Fruit fly (Drosophila melanogaster) Kc167 (cell line): ENCODE data around the gene Prp3.

ENCODE experiments used
- Myc ChIP-seq: fragments of >200 bp; optimal IDR thresholded peaks from 2 replicates; lab custom pipeline; 2017; ENCODE audit warnings: missing external identifiers
- Sin3A ChIP-seq: fragments of >200 bp; optimal IDR thresholded peaks from 2 replicates; lab custom pipeline; 2018; ENCODE audit warnings: missing external identifiers
- h ChIP-seq: fragments of >200 bp; optimal IDR thresholded peaks from 3 replicates; lab custom pipeline; 2018; ENCODE audit warnings: missing external identifiers
- insv ChIP-seq: fragments of >200 bp; optimal IDR thresholded peaks from 3 replicates; lab custom pipeline; 2018; ENCODE audit warnings: missing external identifiers
- psq ChIP-seq: fragments of >200 bp; optimal IDR thresholded peaks from 2 replicates; lab custom pipeline; 2017; ENCODE audit warnings: missing external identifiers
- ttk ChIP-seq: sonication (Bioruptor generic); optimal IDR thresholded peaks from 2 replicates; lab custom pipeline; 2017; ENCODE audit warnings: missing external identifiers

DNA sequence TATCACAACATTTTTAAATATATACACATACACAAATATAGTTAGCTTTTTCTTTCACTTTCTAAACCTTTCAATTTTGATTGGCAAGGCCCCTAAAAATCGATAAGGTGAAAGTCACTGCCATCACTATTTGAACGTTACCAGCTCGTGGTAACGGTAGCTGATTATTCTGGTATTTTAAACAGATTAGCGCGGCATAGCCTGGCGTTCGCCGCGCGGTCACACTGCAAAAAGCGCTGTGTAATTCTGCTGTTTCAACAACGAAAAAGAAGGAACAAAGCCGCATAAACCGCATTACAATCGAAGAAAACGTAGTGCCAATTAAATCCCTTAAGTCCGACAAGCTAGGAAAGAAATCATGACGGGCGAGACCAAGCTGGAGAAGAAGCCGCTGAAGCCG lies 4.7 kb downstream of the Prp3 start, which contains the start of gene Rpn1:
- TF ChIP-seq Myc (lab: Kevin White, UChicago): no peak
- no peak for TF ChIP-seq h (lab: Kevin White, UChicago)
- no peak for TF ChIP-seq psq (lab: Kevin White, UChicago)
- no peak for TF ChIP-seq ttk
- TF ChIP-seq Sin3A (lab: Kevin White, UChicago): no peak
- TF ChIP-seq insv (lab: Kevin White, UChicago): no peak
